Worm (Caenorhabditis elegans): ENCODE data around the gene rab-37.

rab-37 gene

ce11 chrX:4246237-4246697 lies 10.6 kb upstream of the rab-37 start:
- TF ChIP-seq F44E2.7 (GFP tag; IDR thresholded peaks at IDR 0.05), result no peak
- TF ChIP-seq madf-9 (GFP tag; conservative IDR thresholded peaks at IDR 0.05), result no peak
- no peak for TF ChIP-seq ceh-44 (GFP tag; IDR thresholded peaks at IDR 0.05)
- TF ChIP-seq nhr-77 (tag; optimal IDR thresholded peaks at IDR 0.05), result peak; percentile 37
- peak; percentile 65 for TF ChIP-seq dve-1 (tag; optimal IDR thresholded peaks at IDR 0.05; ENCODE audit: insufficient read depth)
- TF ChIP-seq daf-12 (tag; optimal IDR thresholded peaks at IDR 0.05), result no peak
- peak; percentile 8 to 58 for TF ChIP-seq daf-16 (GFP tag; optimal IDR thresholded peaks at IDR 0.05)
- TF ChIP-seq daf-16 (tag; optimal IDR thresholded peaks at IDR 0.05), result peak; percentile 70
- no peak for TF ChIP-seq egl-27 (tag; optimal IDR thresholded peaks at IDR 0.05)
- TF ChIP-seq mes-2 (tag; optimal IDR thresholded peaks at IDR 0.05; ENCODE audit: poor library complexity, severe bottlenecking), result peak; percentile 52
- TF ChIP-seq ceh-62 (tag; optimal IDR thresholded peaks at IDR 0.05), result no peak
- TF ChIP-seq pha-4 (GFP tag; IDR thresholded peaks at IDR 0.05), result no peak
- no peak for TF ChIP-seq pha-4 (tag; optimal IDR thresholded peaks at IDR 0.05)
- no peak for TF ChIP-seq nhr-76 (tag; optimal IDR thresholded peaks at IDR 0.05)
- no peak for TF ChIP-seq Y75B8A.6 (GFP tag; IDR thresholded peaks at IDR 0.05)
- no peak for TF ChIP-seq snpc-1.2 (GFP tag; IDR thresholded peaks at IDR 0.05)
- TF ChIP-seq F37D6.2 (tag; optimal IDR thresholded peaks at IDR 0.05), result no peak
- TF ChIP-seq ctbp-1 (GFP tag; IDR thresholded peaks at IDR 0.05), result no peak
- no peak for TF ChIP-seq ztf-7 (tag; optimal IDR thresholded peaks at IDR 0.05)
- peak; percentile 44 for TF ChIP-seq hlh-30 (tag; optimal IDR thresholded peaks at IDR 0.05; ENCODE audit: insufficient read depth)
- TF ChIP-seq ces-1 (GFP tag; optimal IDR thresholded peaks at IDR 0.05), result no peak
- TF ChIP-seq T20F7.1 (GFP tag; optimal IDR thresholded peaks at IDR 0.05), result peak; percentile 52
- TF ChIP-seq nhr-25 (tag; optimal IDR thresholded peaks at IDR 0.05; ENCODE audit: borderline replicate concordance, insufficient read depth), result no peak
- TF ChIP-seq D1046.2 (GFP tag; IDR thresholded peaks at IDR 0.05), result no peak
- no peak for TF ChIP-seq fkh-10 (GFP tag; optimal IDR thresholded peaks at IDR 0.05)
- no peak for TF ChIP-seq lin-13 (GFP tag; optimal IDR thresholded peaks at IDR 0.05)
- TF ChIP-seq zfp-2 (tag; optimal IDR thresholded peaks at IDR 0.05), result no peak
- TF ChIP-seq tag-97 (GFP tag; IDR thresholded peaks at IDR 0.05), result no peak
- TF ChIP-seq dmd-8 (GFP tag; IDR thresholded peaks at IDR 0.05), result no peak
- no peak for TF ChIP-seq Y48G9A.11 (GFP tag; IDR thresholded peaks at IDR 0.05)
- TF ChIP-seq fos-1 (tag; optimal IDR thresholded peaks at IDR 0.05), result no peak
- TF ChIP-seq hif-1 (tag; optimal IDR thresholded peaks at IDR 0.05), result no peak
- TF ChIP-seq mep-1 (tag; optimal IDR thresholded peaks at IDR 0.05), result peak; percentile 48
- no peak for TF ChIP-seq dmd-9 (GFP tag; IDR thresholded peaks at IDR 0.05)
- peak; percentile 38 for TF ChIP-seq nhr-102 (tag; optimal IDR thresholded peaks at IDR 0.05)
- no peak for TF ChIP-seq skn-1 (tag; optimal IDR thresholded peaks at IDR 0.05)
- TF ChIP-seq hmg-1.1 (GFP tag; IDR thresholded peaks at IDR 0.05), result 0 out of 2 replicates have a peak, but pooled peaks have one; percentile 7
- peak; percentile 70 for TF ChIP-seq mxl-3 (GFP tag; optimal IDR thresholded peaks at IDR 0.05)
- TF ChIP-seq tra-1 (GFP tag; IDR thresholded peaks at IDR 0.05), result no peak
- TF ChIP-seq zag-1 (tag; optimal IDR thresholded peaks at IDR 0.05), result no peak
- TF ChIP-seq lim-7 (GFP tag; IDR thresholded peaks at IDR 0.05), result 0 out of 2 replicates have a peak, but pooled peaks have one; percentile 54
- TF ChIP-seq R02D3.7 (tag; optimal IDR thresholded peaks at IDR 0.05), result no peak
- no peak for TF ChIP-seq lin-29 (GFP tag; IDR thresholded peaks at IDR 0.05)
- TF ChIP-seq pqm-1 (tag; optimal IDR thresholded peaks at IDR 0.05), result peak; percentile 19
- TF ChIP-seq saeg-2 (GFP tag; IDR thresholded peaks at IDR 0.05), result no peak
- peak; percentile 14; the same call in 1 of the 2 replicates for TF ChIP-seq nhr-42 (GFP tag; IDR thresholded peaks at IDR 0.05)
- TF ChIP-seq lin-39 (tag; optimal IDR thresholded peaks at IDR 0.05), result no peak
- TF ChIP-seq lin-38 (GFP tag; IDR thresholded peaks at IDR 0.05), result no peak
- no peak for TF ChIP-seq snpc-4 (tag; optimal IDR thresholded peaks at IDR 0.05)
- peak; percentile 72 for TF ChIP-seq zfp-3 (GFP tag; conservative IDR thresholded peaks at IDR 0.05)
- no peak for TF ChIP-seq madf-5 (GFP tag; IDR thresholded peaks at IDR 0.05)
- TF ChIP-seq nhr-41 (GFP tag; IDR thresholded peaks at IDR 0.05), result peak; percentile 38; the same call in 1 of the 2 replicates
